Worm (Caenorhabditis elegans) whole organism, L1 larva: ENCODE data around the gene Y46G5A.29.

ENCODE experiments used
- aly-2 ChIP-seq: fragments of 150-350 bp; optimal IDR thresholded peaks from 2 replicates; lab custom pipeline; 2014; ENCODE audit warnings: missing biosample characterization, missing genetic modification characterization
- ama-1 ChIP-seq: fragments of 150-350 bp; optimal IDR thresholded peaks from 2 replicates; lab custom pipeline; 2014
- pax-3 ChIP-seq: fragments of 200-800 bp; sonication (Bioruptor generic); optimal IDR thresholded peaks from 2 replicates; lab custom pipeline; 2018; ENCODE audit warnings: mild to moderate bottlenecking, missing genetic modification characterization, moderate library complexity, missing compliant biosample characterization
- snpc-4 ChIP-seq: fragments of 150-350 bp; optimal IDR thresholded peaks from 2 replicates; lab custom pipeline; 2014; ENCODE audit warnings: missing biosample characterization, missing genetic modification characterization
- sptf-1 ChIP-seq: fragments of 150-350 bp; optimal IDR thresholded peaks from 2 replicates; lab custom pipeline; 2014; ENCODE audit warnings: missing biosample characterization, missing genetic modification characterization
- unc-62 ChIP-seq: fragments of 150-350 bp; optimal IDR thresholded peaks from 2 replicates; lab custom pipeline; 2014; ENCODE audit warnings: missing biosample characterization, missing genetic modification reagents, missing genetic modification characterization
- zag-1 ChIP-seq: fragments of 150-350 bp; optimal IDR thresholded peaks from 2 replicates; lab custom pipeline; 2014; ENCODE audit warnings: missing biosample characterization, missing genetic modification characterization

ce11 chrII:12878071-12878668, 22.2 kb downstream of the Y46G5A.29 start, which contains the start of gene gsy-1:
- TF ChIP-seq aly-2 (tag; lab: Kevin White, UChicago): no peak
- no peak for TF ChIP-seq ama-1 (lab: Kevin White, UChicago)
- TF ChIP-seq sptf-1: no peak
- no peak for TF ChIP-seq zag-1 (tag; lab: Kevin White, UChicago)
- no peak for TF ChIP-seq snpc-4 (tag; lab: Kevin White, UChicago)
- TF ChIP-seq pax-3 (tag; lab: Kevin White, UChicago): no peak
- TF ChIP-seq unc-62 (GFP tag; lab: Kevin White, UChicago): no peak
